Worm (Caenorhabditis elegans) whole organism, late embryonic: ENCODE data around the gene slt-1.

Experiments
- F13H6.1 ChIP-seq: sonication (generic microtip); optimal IDR thresholded peaks from 2 replicates; lab custom pipeline; 2016; ENCODE audit warnings: missing genetic modification characterization, missing compliant biosample characterization
- T23F11.4 ChIP-seq: fragments of 200-800 bp; sonication (Bioruptor generic); optimal IDR thresholded peaks from 2 replicates; lab custom pipeline; 2018; ENCODE audit warnings: mild to moderate bottlenecking, missing genetic modification characterization, missing compliant biosample characterization
- Y22D7AL.16 ChIP-seq: sonication (generic microtip); optimal IDR thresholded peaks from 2 replicates; lab custom pipeline; 2016; ENCODE audit warnings: missing genetic modification characterization, missing compliant biosample characterization
- ahr-1 ChIP-seq: sonication (generic microtip); optimal IDR thresholded peaks from 2 replicates; lab custom pipeline; 2016; ENCODE audit warnings: missing genetic modification characterization, missing compliant biosample characterization
- ama-1 ChIP-seq: fragments of 150-350 bp; optimal IDR thresholded peaks from 2 replicates; lab custom pipeline; 2014
- ceh-22 ChIP-seq: sonication (generic microtip); optimal IDR thresholded peaks from 2 replicates; lab custom pipeline; 2017; ENCODE audit warnings: missing biosample characterization, missing genetic modification characterization
- ceh-24 ChIP-seq: sonication (generic microtip); optimal IDR thresholded peaks from 2 replicates; lab custom pipeline; 2016; ENCODE audit warnings: mild to moderate bottlenecking, missing genetic modification characterization, missing compliant biosample characterization
- ceh-30 ChIP-seq: fragments of 150-350 bp; optimal IDR thresholded peaks from 2 replicates; lab custom pipeline; 2014; ENCODE audit warnings: missing biosample characterization, missing genetic modification characterization
- ceh-34 ChIP-seq: sonication (generic microtip); optimal IDR thresholded peaks from 2 replicates; lab custom pipeline; 2016; ENCODE audit warnings: mild to moderate bottlenecking, missing genetic modification characterization, missing compliant biosample characterization
- ceh-48 ChIP-seq: sonication (generic microtip); optimal IDR thresholded peaks from 2 replicates; lab custom pipeline; 2016; ENCODE audit warnings: missing genetic modification characterization, inconsistent platforms, missing compliant biosample characterization
- ceh-9 ChIP-seq: sonication (generic microtip); optimal IDR thresholded peaks from 2 replicates; lab custom pipeline; 2016; ENCODE audit warnings: mild to moderate bottlenecking, missing genetic modification characterization, inconsistent platforms, missing compliant biosample characterization
- che-1 ChIP-seq: sonication (generic microtip); optimal IDR thresholded peaks from 2 replicates; lab custom pipeline; 2016; ENCODE audit warnings: mild to moderate bottlenecking, missing genetic modification characterization, missing compliant biosample characterization
- dve-1 ChIP-seq: sonication (generic microtip); optimal IDR thresholded peaks from 2 replicates; lab custom pipeline; 2017; ENCODE audit warnings: antibody characterized with exemption, mild to moderate bottlenecking, missing genetic modification characterization, missing compliant biosample characterization
- elt-2 ChIP-seq: sonication (generic microtip); optimal IDR thresholded peaks from 2 replicates; lab custom pipeline; 2016; ENCODE audit warnings: missing genetic modification reagents, missing genetic modification characterization, missing compliant biosample characterization
- ets-4 ChIP-seq: sonication (generic microtip); optimal IDR thresholded peaks from 2 replicates; lab custom pipeline; 2016; ENCODE audit warnings: missing genetic modification characterization, missing compliant biosample characterization
- eyg-1 ChIP-seq: sonication (generic microtip); optimal IDR thresholded peaks from 2 replicates; lab custom pipeline; 2016; ENCODE audit warnings: missing genotype, missing genetic modification characterization, missing compliant biosample characterization
- fax-1 ChIP-seq: sonication (generic microtip); optimal IDR thresholded peaks from 2 replicates; lab custom pipeline; 2016; ENCODE audit warnings: missing genotype, missing genetic modification characterization, missing compliant biosample characterization
- fkh-10 ChIP-seq: fragments of 150-350 bp; optimal IDR thresholded peaks from 2 replicates; lab custom pipeline; 2014; ENCODE audit warnings: missing biosample characterization, missing genetic modification reagents, missing genetic modification characterization
- gmeb-2 ChIP-seq: sonication (generic microtip); optimal IDR thresholded peaks from 2 replicates; lab custom pipeline; 2016; ENCODE audit warnings: missing genetic modification characterization, inconsistent platforms, missing compliant biosample characterization
- hlh-13 ChIP-seq: fragments of 200-800 bp; sonication (Bioruptor generic); optimal IDR thresholded peaks from 2 replicates; lab custom pipeline; 2018; ENCODE audit warnings: mild to moderate bottlenecking, missing genetic modification characterization, missing compliant biosample characterization
- hlh-15 ChIP-seq: sonication (generic microtip); optimal IDR thresholded peaks from 2 replicates; lab custom pipeline; 2016; ENCODE audit warnings: missing genetic modification characterization, missing compliant biosample characterization
- hlh-30 ChIP-seq: sonication (generic microtip); optimal IDR thresholded peaks from 2 replicates; lab custom pipeline; 2017; ENCODE audit warnings: antibody characterized with exemption, missing genetic modification characterization, missing compliant biosample characterization; ENCODE audit not compliant: insufficient read depth
- hlh-6 ChIP-seq: sonication (generic microtip); optimal IDR thresholded peaks from 2 replicates; lab custom pipeline; 2016; ENCODE audit warnings: missing genotype, missing genetic modification characterization, missing compliant biosample characterization
- lim-6 ChIP-seq: sonication (generic microtip); optimal IDR thresholded peaks from 2 replicates; lab custom pipeline; 2016; ENCODE audit warnings: missing genetic modification characterization, missing compliant biosample characterization
- madf-2 ChIP-seq: sonication (generic microtip); optimal IDR thresholded peaks from 2 replicates; lab custom pipeline; 2017; ENCODE audit warnings: missing genetic modification characterization, missing compliant biosample characterization
- nfya-1 ChIP-seq: sonication (generic microtip); optimal IDR thresholded peaks from 2 replicates; lab custom pipeline; 2017; ENCODE audit warnings: missing genetic modification characterization, mild to moderate bottlenecking, missing compliant biosample characterization, antibody characterized with exemption, moderate library complexity
- odd-2 ChIP-seq: sonication (generic microtip); optimal IDR thresholded peaks from 2 replicates; lab custom pipeline; 2017; ENCODE audit warnings: antibody characterized with exemption, mild to moderate bottlenecking, missing genetic modification characterization, missing compliant biosample characterization
- pag-3 ChIP-seq: sonication (generic microtip); optimal IDR thresholded peaks from 2 replicates; lab custom pipeline; 2016; ENCODE audit warnings: missing compliant biosample characterization, missing genetic modification characterization, borderline replicate concordance
- pax-1 ChIP-seq: fragments of 150-350 bp; optimal IDR thresholded peaks from 2 replicates; lab custom pipeline; 2014; ENCODE audit warnings: missing biosample characterization, missing genetic modification characterization
- pha-2 ChIP-seq: sonication (generic microtip); optimal IDR thresholded peaks from 2 replicates; lab custom pipeline; 2017; ENCODE audit warnings: mild to moderate bottlenecking, missing genetic modification characterization, missing compliant biosample characterization
- pros-1 ChIP-seq: fragments of 150-350 bp; optimal IDR thresholded peaks from 2 replicates; lab custom pipeline; 2014; ENCODE audit warnings: missing biosample characterization, missing genetic modification reagents, missing genetic modification characterization
- sox-2 ChIP-seq: fragments of 200-800 bp; sonication (Bioruptor generic); IDR thresholded peaks from 2 replicates; pipeline ENCODE4 v1.3.6; 2022; ENCODE audit warnings: missing genetic modification reagents, missing genetic modification characterization, missing compliant biosample characterization
- sox-4 ChIP-seq: sonication (generic microtip); optimal IDR thresholded peaks from 2 replicates; lab custom pipeline; 2017; ENCODE audit warnings: mild to moderate bottlenecking, missing genetic modification characterization, inconsistent platforms, missing compliant biosample characterization
- syd-9 ChIP-seq: sonication (generic microtip); optimal IDR thresholded peaks from 2 replicates; lab custom pipeline; 2016; ENCODE audit warnings: mild to moderate bottlenecking, missing genetic modification characterization, moderate library complexity, missing compliant biosample characterization
- unc-3 ChIP-seq, 2 experiments: fragments of 200-800 bp in 1 of 2; sonication (Bioruptor generic) in 1 of 2; sonication (generic microtip) in 1 of 2; conservative IDR thresholded peaks in 1 of 2; optimal IDR thresholded peaks in 1 of 2; 2 replicates each; pipeline versions ENCODE4 v1.3.6 to Lab custom; 2016 to 2022; ENCODE audit warnings: missing compliant biosample characterization in 2 of 2, missing genetic modification characterization in 2 of 2, missing genetic modification reagents in 1 of 2
- unc-55 ChIP-seq: sonication (generic microtip); optimal IDR thresholded peaks from 2 replicates; lab custom pipeline; 2017; ENCODE audit warnings: missing biosample characterization, missing genetic modification reagents, missing genetic modification characterization
- unc-86 ChIP-seq: sonication (generic microtip); optimal IDR thresholded peaks from 2 replicates; lab custom pipeline; 2016; ENCODE audit warnings: missing genetic modification characterization, missing compliant biosample characterization
- zip-5 ChIP-seq: sonication (generic microtip); optimal IDR thresholded peaks from 2 replicates; lab custom pipeline; 2016; ENCODE audit warnings: missing genetic modification characterization, missing compliant biosample characterization

The slt-1 gene

DNA sequence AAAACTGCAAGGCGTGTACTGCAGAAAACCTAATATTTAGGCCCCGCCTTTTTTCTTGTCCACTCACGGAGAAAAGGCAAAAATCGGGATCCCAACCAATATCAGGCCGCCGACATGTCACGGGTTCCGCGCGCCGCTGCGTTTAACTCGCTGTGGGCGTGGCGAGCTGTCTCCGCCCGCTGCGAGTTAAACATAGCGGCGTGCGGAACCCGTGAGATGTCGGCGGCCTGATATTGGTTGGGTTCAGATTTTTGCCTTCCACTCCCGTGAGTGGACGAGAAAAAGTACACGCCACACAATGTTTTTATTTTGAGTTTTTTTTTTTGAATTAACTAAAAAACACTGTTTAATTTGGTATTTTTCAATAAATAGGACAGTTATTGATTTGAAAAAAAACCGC is 41.3 kb downstream of the slt-1 start:
- TF ChIP-seq fkh-10 (GFP tag; lab: Kevin White, UChicago) (no peak), che-1 (tag; lab: Kevin White, UChicago) (no peak), sox-2 (GFP tag; lab: Robert Waterston, UW) (no peak), hlh-30 (tag; lab: Kevin White, UChicago) (no peak), odd-2 (tag; lab: Kevin White, UChicago) (no peak), ceh-24 (tag; lab: Kevin White, UChicago) (no peak), hlh-13 (GFP tag; lab: Kevin White, UChicago) (no peak), pros-1 (tag; lab: Kevin White, UChicago) (no peak)

DNA sequence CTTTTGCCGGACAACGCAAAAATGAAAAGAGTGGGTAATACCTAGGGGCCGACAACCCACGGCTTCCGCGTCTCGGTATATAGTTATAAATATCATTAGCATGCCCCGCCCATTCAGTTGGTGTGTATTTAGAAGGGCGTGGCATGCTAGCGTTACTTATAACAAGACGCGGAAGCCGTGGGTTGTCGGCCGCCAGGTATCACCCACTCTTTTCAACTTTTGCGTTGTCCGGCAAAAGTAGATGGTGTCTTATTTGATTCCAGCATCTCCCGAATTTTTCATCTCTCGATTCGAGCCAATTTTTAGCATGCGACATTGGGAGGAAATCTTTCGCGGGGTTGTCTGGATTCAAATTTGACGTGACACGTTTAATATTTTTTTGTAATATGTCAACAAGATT is 43.7 kb downstream of the slt-1 start:
- TF ChIP-seq elt-2 = no peak
- TF ChIP-seq fax-1 = no peak
- TF ChIP-seq dve-1 (tag; lab: Kevin White, UChicago) = no peak
- no peak for TF ChIP-seq pag-3 (tag; lab: Kevin White, UChicago)
- TF ChIP-seq ceh-48 (tag; lab: Kevin White, UChicago) = no peak
- TF ChIP-seq ets-4 = no peak
- TF ChIP-seq madf-2 (tag; lab: Kevin White, UChicago) = no peak
- no peak for TF ChIP-seq ama-1 (lab: Kevin White, UChicago)
- no peak for TF ChIP-seq lim-6 (tag; lab: Kevin White, UChicago)
- no peak for TF ChIP-seq T23F11.4 (GFP tag; lab: Kevin White, UChicago)
- no peak for TF ChIP-seq ceh-22
- no peak for TF ChIP-seq pha-2 (tag; lab: Kevin White, UChicago)
- no peak for TF ChIP-seq pax-1 (tag; lab: Kevin White, UChicago)
- TF ChIP-seq eyg-1 (tag; lab: Kevin White, UChicago) = no peak
- TF ChIP-seq nfya-1 (tag; lab: Kevin White, UChicago) = no peak

DNA sequence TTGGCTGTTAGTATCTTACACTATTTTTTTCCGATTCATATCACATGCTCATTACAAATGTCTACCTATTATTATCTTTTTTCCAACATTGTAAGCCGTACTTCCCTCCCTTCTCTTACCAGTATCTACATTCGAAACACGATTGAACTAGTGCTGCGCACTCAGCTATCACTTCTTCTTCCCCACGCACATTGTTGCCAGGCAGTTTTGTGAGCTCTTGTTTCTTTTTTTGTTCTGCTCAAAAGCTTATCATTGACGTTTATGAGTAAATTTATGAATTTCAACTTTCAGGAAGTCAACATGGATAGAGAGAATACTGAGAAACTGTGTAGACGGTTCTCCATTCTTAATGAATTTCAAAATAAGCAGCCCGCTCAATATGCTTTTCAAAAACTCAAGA is 47.0 kb downstream of the slt-1 start, which contains the start of gene F33C8.2:
F33C8.2 (plus strand) TSS at position 301 of the 400 bp plus-strand sequence.
- no peak for TF ChIP-seq gmeb-2 (tag; lab: Kevin White, UChicago)
- TF ChIP-seq pha-2 (tag; lab: Kevin White, UChicago) = no peak
- TF ChIP-seq unc-55 (GFP tag; lab: Kevin White, UChicago) = no peak
- TF ChIP-seq Y22D7AL.16 (tag; lab: Kevin White, UChicago) = no peak
- no peak for TF ChIP-seq hlh-15 (tag; lab: Kevin White, UChicago)
- TF ChIP-seq unc-3 (GFP tag; conservative IDR thresholded peaks at IDR 0.05; lab: Robert Waterston, UW) = no peak
- no peak for TF ChIP-seq unc-3 (tag; optimal IDR thresholded peaks at IDR 0.05; lab: Kevin White, UChicago)
- no peak for TF ChIP-seq ceh-34 (tag; lab: Kevin White, UChicago)
- TF ChIP-seq ceh-30 = no peak
- no peak for TF ChIP-seq hlh-6 (tag; lab: Kevin White, UChicago)
- TF ChIP-seq madf-2 (tag; lab: Kevin White, UChicago) = no peak
- no peak for TF ChIP-seq F13H6.1 (tag; lab: Kevin White, UChicago)
- no peak for TF ChIP-seq elt-2
- no peak for TF ChIP-seq che-1 (tag; lab: Kevin White, UChicago)
- no peak for TF ChIP-seq zip-5 (tag; lab: Kevin White, UChicago)
- TF ChIP-seq syd-9 (tag; lab: Kevin White, UChicago) = no peak
- TF ChIP-seq nfya-1 (tag; lab: Kevin White, UChicago) = no peak
- no peak for TF ChIP-seq sox-4 (tag; lab: Kevin White, UChicago)

DNA sequence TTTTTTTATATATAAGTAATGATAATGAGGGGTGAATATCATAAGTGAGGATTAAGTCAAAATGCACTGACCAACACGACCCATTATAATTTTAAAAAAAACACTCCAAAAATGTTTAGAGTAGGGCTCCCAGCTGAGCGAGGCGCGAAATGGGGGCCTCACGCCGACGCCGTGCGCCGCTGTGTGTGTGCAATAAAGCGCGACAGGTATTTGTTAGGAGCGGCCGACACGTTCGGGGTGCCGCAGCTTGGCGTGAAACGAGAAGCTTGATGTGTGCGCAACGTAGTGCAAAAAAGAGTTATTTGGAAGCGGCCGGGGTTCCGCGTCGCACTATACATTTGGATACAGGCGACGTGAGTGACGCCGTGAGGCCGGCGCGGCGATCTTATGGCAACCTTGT is 50.8 kb downstream of the slt-1 start:
- no peak for TF ChIP-seq unc-86 (tag; lab: Kevin White, UChicago)
- no peak for TF ChIP-seq eyg-1 (tag; lab: Kevin White, UChicago)
- no peak for TF ChIP-seq hlh-30 (tag; lab: Kevin White, UChicago)
- TF ChIP-seq ceh-9 (tag; lab: Kevin White, UChicago) = no peak
- no peak for TF ChIP-seq ahr-1
